Worm (Caenorhabditis elegans) whole organism, L3 larva: ENCODE results near the gene mex-5.

Experiments used
- R02D3.7 ChIP-seq: fragments of 150-350 bp; optimal IDR thresholded peaks from 2 replicates; lab custom pipeline; 2014; ENCODE audit warnings: missing biosample characterization, missing genetic modification characterization
- ZK546.5 ChIP-seq: sonication (generic microtip); optimal IDR thresholded peaks from 2 replicates; lab custom pipeline; 2017; ENCODE audit warnings: missing biosample characterization, missing genetic modification characterization
- aly-2 ChIP-seq: fragments of 150-350 bp; optimal IDR thresholded peaks from 2 replicates; lab custom pipeline; 2014; ENCODE audit warnings: missing biosample characterization, missing genetic modification characterization
- ama-1 ChIP-seq: fragments of 150-350 bp; optimal IDR thresholded peaks from 2 replicates; lab custom pipeline; 2018
- ceh-28 ChIP-seq: fragments of 150-350 bp; optimal IDR thresholded peaks from 2 replicates; lab custom pipeline; 2014; ENCODE audit warnings: missing biosample characterization, missing genetic modification reagents, missing genetic modification characterization
- ceh-82 ChIP-seq: fragments of 150-350 bp; optimal IDR thresholded peaks from 2 replicates; lab custom pipeline; 2014; ENCODE audit warnings: missing biosample characterization, missing genetic modification characterization
- ceh-9 ChIP-seq: sonication (generic microtip); optimal IDR thresholded peaks from 2 replicates; lab custom pipeline; 2018; ENCODE audit warnings: missing biosample characterization, missing genetic modification characterization
- daf-12 ChIP-seq: fragments of 150-350 bp; optimal IDR thresholded peaks from 2 replicates; lab custom pipeline; 2014; ENCODE audit warnings: missing biosample characterization, missing genetic modification reagents, missing genetic modification characterization
- egl-27 ChIP-seq: sonication (generic microtip); optimal IDR thresholded peaks from 4 replicates; lab custom pipeline; 2017; ENCODE audit warnings: missing biosample characterization, missing genetic modification reagents, missing genetic modification characterization
- elt-1 ChIP-seq: fragments of 150-350 bp; optimal IDR thresholded peaks from 2 replicates; lab custom pipeline; 2014; ENCODE audit warnings: missing biosample characterization, missing genetic modification characterization
- elt-2 ChIP-seq: sonication (generic microtip); optimal IDR thresholded peaks from 2 replicates; lab custom pipeline; 2016; ENCODE audit warnings: missing genetic modification reagents, mild to moderate bottlenecking, missing genetic modification characterization, missing compliant biosample characterization
- elt-3 ChIP-seq, 3 experiments: fragments of 150-350 bp in 1 of 3; sonication (generic microtip) in 2 of 3; optimal IDR thresholded peaks; 2 replicates in 2 of 3; 4 replicates in 1 of 3; lab custom pipeline; 2014 to 2017; ENCODE audit warnings: missing biosample characterization in 3 of 3, missing genetic modification characterization in 3 of 3
- eor-1 ChIP-seq, 2 experiments: fragments of 150-350 bp; optimal IDR thresholded peaks; 2 replicates each; lab custom pipeline; 2014 to 2018; ENCODE audit warnings: missing biosample characterization in 2 of 2, missing genetic modification characterization in 2 of 2
- fkh-2 ChIP-seq: fragments of 150-350 bp; optimal IDR thresholded peaks from 2 replicates; lab custom pipeline; 2014; ENCODE audit warnings: missing biosample characterization, missing genetic modification reagents, missing genetic modification characterization
- fos-1 ChIP-seq: fragments of 150-350 bp; optimal IDR thresholded peaks from 2 replicates; lab custom pipeline; 2014; ENCODE audit warnings: missing biosample characterization, missing genetic modification characterization
- jun-1 ChIP-seq: fragments of 150-350 bp; optimal IDR thresholded peaks from 2 replicates; lab custom pipeline; 2014; ENCODE audit warnings: missing biosample characterization, missing genetic modification reagents, missing genetic modification characterization
- lin-15B ChIP-seq: fragments of 150-350 bp; optimal IDR thresholded peaks from 2 replicates; lab custom pipeline; 2014; ENCODE audit warnings: missing biosample characterization, missing genetic modification characterization
- lin-39 ChIP-seq: fragments of 150-350 bp; optimal IDR thresholded peaks from 2 replicates; lab custom pipeline; 2018; ENCODE audit warnings: missing biosample characterization, missing genetic modification reagents, missing genetic modification characterization
- mml-1 ChIP-seq: fragments of 150-350 bp; sonication (generic microtip); optimal IDR thresholded peaks from 3 replicates; lab custom pipeline; 2014; ENCODE audit warnings: missing biosample characterization, missing genetic modification characterization
- nfya-1 ChIP-seq: sonication (generic microtip); optimal IDR thresholded peaks from 2 replicates; lab custom pipeline; 2017; ENCODE audit warnings: missing genetic modification characterization, mild to moderate bottlenecking, missing compliant biosample characterization, antibody characterized with exemption, moderate library complexity; ENCODE audit not compliant: insufficient read depth
- nhr-11 ChIP-seq: fragments of 150-350 bp; optimal IDR thresholded peaks from 2 replicates; lab custom pipeline; 2014; ENCODE audit warnings: missing biosample characterization, missing genetic modification characterization
- nhr-12 ChIP-seq: fragments of 150-350 bp; optimal IDR thresholded peaks from 2 replicates; lab custom pipeline; 2014; ENCODE audit warnings: missing biosample characterization, missing genetic modification characterization
- nhr-23 ChIP-seq: fragments of 150-350 bp; optimal IDR thresholded peaks from 2 replicates; lab custom pipeline; 2014; ENCODE audit warnings: missing biosample characterization, missing genetic modification reagents, missing genetic modification characterization
- nhr-25 ChIP-seq: sonication (generic microtip); optimal IDR thresholded peaks from 2 replicates; lab custom pipeline; 2017; ENCODE audit warnings: missing biosample characterization, missing genetic modification characterization
- nhr-28 ChIP-seq: fragments of 150-350 bp; optimal IDR thresholded peaks from 2 replicates; lab custom pipeline; 2014; ENCODE audit warnings: missing biosample characterization, missing genetic modification characterization
- nhr-43 ChIP-seq: sonication (generic microtip); optimal IDR thresholded peaks from 2 replicates; lab custom pipeline; 2016; ENCODE audit warnings: mild to moderate bottlenecking, missing genetic modification characterization, missing compliant biosample characterization; ENCODE audit not compliant: poor library complexity, severe bottlenecking
- nhr-67 ChIP-seq: fragments of 150-350 bp; optimal IDR thresholded peaks from 2 replicates; lab custom pipeline; 2014; ENCODE audit warnings: missing biosample characterization, missing genetic modification characterization
- nhr-76 ChIP-seq: fragments of 150-350 bp; sonication (generic microtip); optimal IDR thresholded peaks from 5 replicates; lab custom pipeline; 2014; ENCODE audit warnings: missing biosample characterization, missing genetic modification characterization
- pha-4 ChIP-seq: fragments of 150-350 bp; optimal IDR thresholded peaks from 2 replicates; lab custom pipeline; 2014; ENCODE audit warnings: missing biosample characterization, missing genetic modification reagents, missing genetic modification characterization
- pqm-1 ChIP-seq: fragments of 150-350 bp; optimal IDR thresholded peaks from 2 replicates; lab custom pipeline; 2017; ENCODE audit warnings: missing biosample characterization, missing genetic modification characterization, inconsistent platforms
- skn-1 ChIP-seq: fragments of 150-350 bp; optimal IDR thresholded peaks from 2 replicates; lab custom pipeline; 2014; ENCODE audit warnings: missing biosample characterization, missing genetic modification characterization
- unc-39 ChIP-seq: sonication (generic microtip); optimal IDR thresholded peaks from 4 replicates; lab custom pipeline; 2017; ENCODE audit warnings: missing biosample characterization, missing genetic modification characterization
- unc-62 ChIP-seq: fragments of 150-350 bp; sonication (generic microtip); optimal IDR thresholded peaks from 4 replicates; lab custom pipeline; 2014; ENCODE audit warnings: missing biosample characterization, missing genetic modification reagents, missing genetic modification characterization

mex-5 gene

ce11 chrIV:13342555-13342954, 11.0 kb upstream of the mex-5 start, which contains the start of gene W02A2.5:
Gene W02A2.5 (plus strand): TSS chrIV:13342855.
- no peak for TF ChIP-seq ceh-28 (tag; lab: Kevin White, UChicago)
- no peak for TF ChIP-seq mml-1 (tag; lab: Kevin White, UChicago)
- no peak for TF ChIP-seq R02D3.7 (tag; lab: Kevin White, UChicago)

- no peak for TF ChIP-seq ceh-9 (tag; lab: Kevin White, UChicago)
- peak; percentile 64 for TF ChIP-seq pqm-1 (tag; lab: Kevin White, UChicago)
- TF ChIP-seq fos-1 (tag; lab: Kevin White, UChicago) = peak; percentile 36
- no peak for TF ChIP-seq eor-1 (tag; optimal IDR thresholded peaks at IDR 0.05; lab: Kevin White, UChicago)
- TF ChIP-seq elt-2 (tag; lab: Kevin White, UChicago) = peak; percentile 66
- peak; percentile 99 for TF ChIP-seq pha-4
- no peak for TF ChIP-seq nhr-12
- TF ChIP-seq jun-1 (tag; lab: Kevin White, UChicago) = peak; percentile 85
- no peak for TF ChIP-seq nhr-43 (tag; lab: Kevin White, UChicago)
Measured at ce11 chrIV:13346078-13346477, 7.4 kb upstream of the mex-5 start.

ce11 chrIV:13347232-13347715, 6.2 kb upstream of the mex-5 start, which contains the start of gene W02A2.9:
Gene W02A2.9 (plus strand): TSS chrIV:13347665.
- TF ChIP-seq nhr-23 (tag; lab: Kevin White, UChicago) (no peak), nhr-25 (tag; lab: Kevin White, UChicago) (no peak), lin-15B (tag; lab: Kevin White, UChicago) (no peak), nhr-12 (no peak), elt-2 (tag; lab: Kevin White, UChicago) (peak; percentile 89), pqm-1 (tag; lab: Kevin White, UChicago) (peak; percentile 99), fkh-2 (no peak), egl-27 (no peak), ceh-9 (tag; lab: Kevin White, UChicago) (no peak), ceh-28 (tag; lab: Kevin White, UChicago) (no peak), jun-1 (tag; lab: Kevin White, UChicago) (peak; percentile 60), unc-39 (tag; lab: Kevin White, UChicago) (no peak), pha-4 (peak; percentile 87), aly-2 (tag; lab: Kevin White, UChicago) (no peak), ceh-82 (tag; lab: Kevin White, UChicago) (no peak), lin-39 (tag; lab: Kevin White, UChicago) (no peak), nhr-28 (tag; lab: Kevin White, UChicago) (no peak), nhr-11 (tag; lab: Kevin White, UChicago) (no peak), elt-3 (tag; optimal IDR thresholded peaks at IDR 0.05; lab: Kevin White, UChicago) (no peak)

- TF ChIP-seq elt-3 (tag; optimal IDR thresholded peaks at IDR 0.05; lab: Kevin White, UChicago) (no peak), nhr-76 (tag; lab: Kevin White, UChicago) (no peak), daf-12 (no peak), nhr-67 (tag; lab: Kevin White, UChicago) (no peak), ama-1 (lab: Kevin White, UChicago) (no peak), nhr-25 (tag; lab: Kevin White, UChicago) (no peak), nhr-11 (tag; lab: Kevin White, UChicago) (no peak), nfya-1 (tag; lab: Kevin White, UChicago) (no peak), pqm-1 (tag; lab: Kevin White, UChicago) (no peak), ZK546.5 (tag; lab: Kevin White, UChicago) (no peak), ceh-28 (tag; lab: Kevin White, UChicago) (no peak), skn-1 (tag; lab: Kevin White, UChicago) (no peak), fos-1 (tag; lab: Kevin White, UChicago) (no peak), nhr-43 (tag; lab: Kevin White, UChicago) (no peak), elt-1 (tag; lab: Kevin White, UChicago) (no peak), R02D3.7 (tag; lab: Kevin White, UChicago) (no peak), unc-62 (GFP tag; lab: Kevin White, UChicago) (no peak), elt-2 (tag; lab: Kevin White, UChicago) (no peak), ceh-9 (tag; lab: Kevin White, UChicago) (no peak)
Measured at ce11 chrIV:13348592-13348991, 4.9 kb upstream of the mex-5 start, which contains the start of gene W02A2.12. Gene W02A2.12 (minus strand): TSS chrIV:13348831.
